Fruit fly (Drosophila melanogaster): ENCODE data around the gene Kul.

The Kul gene

dm6 chr3R:29736678-29737093 lies 11.1 kb downstream of the Kul start, which contains the start of the genes CG7601 and CIA30 (continued):
- TF ChIP-seq cato (GFP tag; optimal IDR thresholded peaks at IDR 0.05; ENCODE audit: borderline replicate concordance): peak; percentile 94
- TF ChIP-seq crol (GFP tag; IDR thresholded peaks at IDR 0.05): peak; percentile 94
- peak; percentile 100 for TF ChIP-seq CG4730 (GFP tag; IDR thresholded peaks at IDR 0.05)
- peak; percentile 100 for TF ChIP-seq bowl (GFP tag; IDR thresholded peaks at IDR 0.05)
- peak; percentile 100 for TF ChIP-seq stc (GFP tag; IDR thresholded peaks at IDR 0.05)
- TF ChIP-seq CG31365 (tag; optimal IDR thresholded peaks at IDR 0.05): peak; percentile 94
- peak; percentile 100 for TF ChIP-seq NFAT (GFP tag; IDR thresholded peaks at IDR 0.05)
- TF ChIP-seq CG6854 (GFP tag; optimal IDR thresholded peaks at IDR 0.05): peak; percentile 94
- TF ChIP-seq HmgD (GFP tag; optimal IDR thresholded peaks at IDR 0.05): peak; percentile 97
- TF ChIP-seq Antp (GFP tag; optimal IDR thresholded peaks at IDR 0.05): peak; percentile 99
- TF ChIP-seq Sox102F (GFP tag; optimal IDR thresholded peaks at IDR 0.05): peak; percentile 96
- TF ChIP-seq zen2 (GFP tag; IDR thresholded peaks at IDR 0.05; ENCODE audit: partially characterized antibody): no peak
- peak; percentile 96 for TF ChIP-seq fd3F (GFP tag; optimal IDR thresholded peaks at IDR 0.05)
- peak; percentile 98 for TF ChIP-seq CG18764 (GFP tag; optimal IDR thresholded peaks at IDR 0.05)
- TF ChIP-seq fd64A (GFP tag; optimal IDR thresholded peaks at IDR 0.05): peak; percentile 95
- TF ChIP-seq Nf-YC (tag; optimal IDR thresholded peaks at IDR 0.05): peak; percentile 90
- peak; percentile 92 for TF ChIP-seq E2f2 (GFP tag; IDR thresholded peaks at IDR 0.05)
- TF ChIP-seq Elba2 (GFP tag; optimal IDR thresholded peaks at IDR 0.05): peak; percentile 70
- peak; percentile 100 for TF ChIP-seq H2.0 (GFP tag; IDR thresholded peaks at IDR 0.05)
- TF ChIP-seq h (optimal IDR thresholded peaks at IDR 0.05): no peak
- peak; percentile 99 for TF ChIP-seq zfh2 (GFP tag; optimal IDR thresholded peaks at IDR 0.05)
- TF ChIP-seq prd (optimal IDR thresholded peaks at IDR 0.05): no peak
- peak; percentile 100 for TF ChIP-seq prd (GFP tag; IDR thresholded peaks at IDR 0.05)
- TF ChIP-seq CG42726 (GFP tag; IDR thresholded peaks at IDR 0.05; ENCODE audit: partially characterized antibody): 0 out of 2 replicates have a peak, but pooled peaks have one; percentile 2
- TF ChIP-seq D (optimal IDR thresholded peaks at IDR 0.05): no peak
- peak; percentile 97 for TF ChIP-seq D (GFP tag; optimal IDR thresholded peaks at IDR 0.05)
- peak; percentile 97 for TF ChIP-seq cwo (GFP tag; optimal IDR thresholded peaks at IDR 0.05)
- TF ChIP-seq CG9817 (tag; optimal IDR thresholded peaks at IDR 0.05): peak; percentile 99
- no peak for TF ChIP-seq cad (GFP tag; optimal IDR thresholded peaks at IDR 0.05)
- TF ChIP-seq CG10209 (GFP tag; optimal IDR thresholded peaks at IDR 0.05): peak; percentile 97
- peak; percentile 100 for TF ChIP-seq Abd-B (GFP tag; optimal IDR thresholded peaks at IDR 0.05)
- no peak for TF ChIP-seq lov (optimal IDR thresholded peaks at IDR 0.05)
- TF ChIP-seq lov (GFP tag; IDR thresholded peaks at IDR 0.05): peak; percentile 100
- peak; percentile 99 for TF ChIP-seq Fer3 (tag; optimal IDR thresholded peaks at IDR 0.05)
- TF ChIP-seq exex (tag; optimal IDR thresholded peaks at IDR 0.05): peak; percentile 96
- peak; percentile 96 for TF ChIP-seq CG12299 (tag; optimal IDR thresholded peaks at IDR 0.05)
- TF ChIP-seq CG9609 (GFP tag; optimal IDR thresholded peaks at IDR 0.05): peak; percentile 98
- peak; percentile 99 for TF ChIP-seq CG4424 (GFP tag; optimal IDR thresholded peaks at IDR 0.05)
- TF ChIP-seq btn (GFP tag; optimal IDR thresholded peaks at IDR 0.05): peak; percentile 99
- peak; percentile 97 for TF ChIP-seq Hr3 (GFP tag; optimal IDR thresholded peaks at IDR 0.05)
- peak; percentile 99 for TF ChIP-seq CG10147 (GFP tag; optimal IDR thresholded peaks at IDR 0.05)
- peak; percentile 98 for TF ChIP-seq chif (GFP tag; optimal IDR thresholded peaks at IDR 0.05)
- peak; percentile 98 for TF ChIP-seq CG1792 (GFP tag; optimal IDR thresholded peaks at IDR 0.05)
- peak; percentile 100 for TF ChIP-seq ap (GFP tag; IDR thresholded peaks at IDR 0.05)
- TF ChIP-seq pzg (GFP tag; optimal IDR thresholded peaks at IDR 0.05): peak; percentile 73
- TF ChIP-seq kay (GFP tag; optimal IDR thresholded peaks at IDR 0.05): peak; percentile 98
- TF ChIP-seq Nf-YB (GFP tag; optimal IDR thresholded peaks at IDR 0.05): peak; percentile 81
- peak; percentile 98 for TF ChIP-seq CG1602 (GFP tag; optimal IDR thresholded peaks at IDR 0.05)
- peak; percentile 93 for TF ChIP-seq Usf (GFP tag; optimal IDR thresholded peaks at IDR 0.05)
- TF ChIP-seq caup (GFP tag; optimal IDR thresholded peaks at IDR 0.05; ENCODE audit: severe bottlenecking): peak; percentile 98
- TF ChIP-seq CG18262 (tag; optimal IDR thresholded peaks at IDR 0.05): peak; percentile 97
- peak; percentile 93 for TF ChIP-seq CG6254 (GFP tag; optimal IDR thresholded peaks at IDR 0.05)

All from whole organism, embryonic.